Fruit fly (Drosophila melanogaster) whole organism, embryonic: ENCODE data around the gene AnxB9.

Experiments used
- ATbp ChIP-seq: fragments of 200-800 bp; sonication (Bioruptor generic); optimal IDR thresholded peaks from 2 replicates; lab custom pipeline; 2017; ENCODE audit warnings: missing biosample characterization, mild to moderate bottlenecking, missing genetic modification characterization, missing genetic modification reagents
- Blimp-1 ChIP-seq: fragments of 200-800 bp; sonication (Bioruptor generic); optimal IDR thresholded peaks from 3 replicates; lab custom pipeline; 2018; ENCODE audit warnings: missing biosample characterization, missing genetic modification characterization, mild to moderate bottlenecking, moderate library complexity, missing genetic modification reagents
- CG10366 ChIP-seq: fragments of 200-800 bp; sonication (Bioruptor generic); IDR thresholded peaks from 2 replicates; pipeline ENCODE4 v1.3.6; 2022; ENCODE audit warnings: missing biosample characterization, missing genetic modification characterization
- CG11560 ChIP-seq: fragments of 200-800 bp; sonication (Bioruptor generic); IDR thresholded peaks from 3 replicates; pipeline ENCODE4 v1.3.6; 2022; ENCODE audit warnings: missing biosample characterization, missing genetic modification characterization
- CG17568 ChIP-seq: fragments of 200-800 bp; sonication (Bioruptor generic); optimal IDR thresholded peaks from 2 replicates; lab custom pipeline; 2018; ENCODE audit warnings: missing biosample characterization, mild to moderate bottlenecking, missing genetic modification characterization, moderate library complexity
- CG18262 ChIP-seq: fragments of 200-800 bp; optimal IDR thresholded peaks from 3 replicates; lab custom pipeline; 2019; ENCODE audit warnings: missing biosample characterization, mild to moderate bottlenecking, missing genetic modification characterization, moderate library complexity
- CG18599 ChIP-seq: fragments of 200-800 bp; sonication (Bioruptor generic); optimal IDR thresholded peaks from 3 replicates; lab custom pipeline; 2017; ENCODE audit warnings: missing biosample characterization, missing genetic modification characterization, mild to moderate bottlenecking, moderate library complexity, missing genetic modification reagents
- CG31224 ChIP-seq: fragments of 200-800 bp; sonication (Bioruptor generic); IDR thresholded peaks from 2 replicates; pipeline ENCODE4 v1.3.6; 2022; ENCODE audit warnings: missing biosample characterization, missing genetic modification characterization
- CG3995 ChIP-seq: fragments of 200-800 bp; sonication (Bioruptor generic); optimal IDR thresholded peaks from 3 replicates; lab custom pipeline; 2016; ENCODE audit warnings: missing biosample characterization, missing genetic modification characterization
- CG4282 ChIP-seq: fragments of 200-800 bp; sonication (Bioruptor generic); optimal IDR thresholded peaks from 2 replicates; lab custom pipeline; 2016; ENCODE audit warnings: missing biosample characterization, missing genetic modification characterization
- CG4328 ChIP-seq: fragments of 200-800 bp; sonication (Bioruptor generic); optimal IDR thresholded peaks from 3 replicates; lab custom pipeline; 2017; ENCODE audit warnings: missing biosample characterization, missing genetic modification reagents, missing genetic modification characterization
- CG4730 ChIP-seq: fragments of 200-800 bp; sonication (Bioruptor generic); IDR thresholded peaks from 2 replicates; pipeline ENCODE4 v1.3.6; 2022; ENCODE audit warnings: missing biosample characterization, missing genetic modification characterization
- CG5245 ChIP-seq: fragments of 200-800 bp; sonication (Bioruptor generic); optimal IDR thresholded peaks from 3 replicates; lab custom pipeline; 2016; ENCODE audit warnings: missing biosample characterization, missing genetic modification characterization
- CG6854 ChIP-seq: fragments of 200-800 bp; sonication (Bioruptor generic); optimal IDR thresholded peaks from 3 replicates; lab custom pipeline; 2017; ENCODE audit warnings: missing biosample characterization, mild to moderate bottlenecking, missing genetic modification characterization
- Elba2 ChIP-seq: fragments of 200-800 bp; sonication (Bioruptor generic); optimal IDR thresholded peaks from 3 replicates; lab custom pipeline; 2016; ENCODE audit warnings: missing biosample characterization, missing genetic modification characterization
- Ets65A ChIP-seq: fragments of 200-800 bp; sonication (Bioruptor generic); peaks from one replicate; lab custom pipeline; 2016; ENCODE audit warnings: missing biosample characterization, missing genetic modification characterization
- GATAe ChIP-seq: fragments of 200-800 bp; sonication (Bioruptor generic); conservative IDR thresholded peaks from 2 replicates; pipeline ENCODE4 v1.3.6; 2022; ENCODE audit warnings: missing biosample characterization, missing genetic modification characterization
- HHEX ChIP-seq: fragments of 200-800 bp; sonication (Bioruptor generic); optimal IDR thresholded peaks from 3 replicates; lab custom pipeline; 2017; ENCODE audit warnings: missing biosample characterization, mild to moderate bottlenecking, missing genetic modification characterization, missing genetic modification reagents
- HLH3B ChIP-seq: fragments of 200-800 bp; sonication (Bioruptor generic); IDR thresholded peaks from 2 replicates; pipeline ENCODE4 v1.3.6; 2022; ENCODE audit warnings: missing biosample characterization, missing genetic modification characterization
- Hey ChIP-seq: fragments of 200-800 bp; sonication (Bioruptor generic); optimal IDR thresholded peaks from 3 replicates; lab custom pipeline; 2018; ENCODE audit warnings: missing biosample characterization, mild to moderate bottlenecking, missing genetic modification characterization
- Hsf ChIP-seq: fragments of 200-800 bp; sonication (Bioruptor generic); optimal IDR thresholded peaks from 3 replicates; lab custom pipeline; 2016; ENCODE audit warnings: missing biosample characterization, missing genetic modification characterization
- PHDP ChIP-seq: fragments of 200-800 bp; sonication (Bioruptor generic); optimal IDR thresholded peaks from 3 replicates; lab custom pipeline; 2018; ENCODE audit warnings: missing biosample characterization, mild to moderate bottlenecking, missing genetic modification characterization, moderate library complexity
- Rx ChIP-seq: fragments of 200-800 bp; sonication (Bioruptor generic); IDR thresholded peaks from 2 replicates; pipeline ENCODE4 v1.3.6; 2022; ENCODE audit warnings: missing biosample characterization, missing genetic modification characterization
- Side ChIP-seq: fragments of 200-800 bp; sonication (Bioruptor generic); optimal IDR thresholded peaks from 2 replicates; lab custom pipeline; 2016; ENCODE audit warnings: missing biosample characterization, missing genetic modification characterization
- Six4 ChIP-seq: fragments of 200-800 bp; sonication (Bioruptor generic); optimal IDR thresholded peaks from 2 replicates; lab custom pipeline; 2016; ENCODE audit warnings: missing biosample characterization, missing genetic modification characterization
- Xrp1 ChIP-seq: fragments of 200-800 bp; sonication (Bioruptor generic); IDR thresholded peaks from 2 replicates; pipeline ENCODE4 v1.3.6; 2022; ENCODE audit warnings: missing biosample characterization, missing genetic modification characterization
- ato ChIP-seq: fragments of 200-800 bp; sonication (Bioruptor generic); IDR thresholded peaks from 2 replicates; pipeline ENCODE4 v1.3.6; 2022; ENCODE audit warnings: missing biosample characterization, missing genetic modification characterization; ENCODE audit not compliant: partially characterized antibody
- cwo ChIP-seq: fragments of 200-800 bp; sonication (Bioruptor generic); optimal IDR thresholded peaks from 3 replicates; lab custom pipeline; 2017; ENCODE audit warnings: missing biosample characterization, missing genetic modification characterization, mild to moderate bottlenecking, moderate library complexity, missing genetic modification reagents
- exex ChIP-seq: fragments of 200-800 bp; sonication (Bioruptor generic); optimal IDR thresholded peaks from 4 replicates; lab custom pipeline; 2018; ENCODE audit warnings: missing biosample characterization, mild to moderate bottlenecking, missing genetic modification characterization, moderate library complexity
- fd102C ChIP-seq: fragments of 200-800 bp; sonication (Bioruptor generic); optimal IDR thresholded peaks from 2 replicates; lab custom pipeline; 2018; ENCODE audit warnings: missing biosample characterization, mild to moderate bottlenecking, missing genetic modification characterization, moderate library complexity
- lab ChIP-seq: fragments of 200-800 bp; sonication (Bioruptor generic); optimal IDR thresholded peaks from 3 replicates; lab custom pipeline; 2017; ENCODE audit warnings: missing biosample characterization, missing genetic modification characterization, mild to moderate bottlenecking, moderate library complexity, missing genetic modification reagents
- pan ChIP-seq, 4 experiments: fragments of >200 bp in 3 of 4; fragments of 200-800 bp in 1 of 4; sonication (Bioruptor generic) in 1 of 4; optimal IDR thresholded peaks in 3 of 4; IDR thresholded peaks in 1 of 4; 2 replicates each; pipeline versions ENCODE4 v1.3.6 to Lab custom; 2017 to 2022; ENCODE audit warnings: missing biosample characterization in 2 of 4, missing genetic modification characterization in 2 of 4, mixed read lengths in 1 of 4
- scrt ChIP-seq: fragments of 200-800 bp; sonication (Bioruptor generic); optimal IDR thresholded peaks from 2 replicates; lab custom pipeline; 2018; ENCODE audit warnings: missing biosample characterization, mild to moderate bottlenecking, missing genetic modification characterization, moderate library complexity
- sd ChIP-seq: fragments of 200-800 bp; sonication (Bioruptor generic); optimal IDR thresholded peaks from 3 replicates; lab custom pipeline; 2018; ENCODE audit warnings: missing biosample characterization, mild to moderate bottlenecking, missing genetic modification characterization, moderate library complexity
- sens-2 ChIP-seq: fragments of 200-800 bp; sonication (Bioruptor generic); IDR thresholded peaks from 2 replicates; pipeline ENCODE4 v1.3.6; 2022; ENCODE audit warnings: missing biosample characterization, missing genetic modification characterization
- shn ChIP-seq: fragments of 200-800 bp; sonication (Bioruptor generic); optimal IDR thresholded peaks from 3 replicates; lab custom pipeline; 2016; ENCODE audit warnings: missing biosample characterization, missing genetic modification characterization
- ssp ChIP-seq: fragments of 200-800 bp; sonication (Bioruptor generic); IDR thresholded peaks from 2 replicates; pipeline ENCODE4 v1.3.6; 2022; ENCODE audit warnings: missing biosample characterization, missing genetic modification characterization
- sug ChIP-seq: fragments of 200-800 bp; optimal IDR thresholded peaks from 2 replicates; lab custom pipeline; 2019; ENCODE audit warnings: missing biosample characterization, mild to moderate bottlenecking, missing genetic modification characterization, moderate library complexity
- toy ChIP-seq: fragments of 200-800 bp; sonication (Bioruptor generic); IDR thresholded peaks from 2 replicates; pipeline ENCODE4 v1.3.6; 2022; ENCODE audit warnings: missing biosample characterization, missing genetic modification characterization
- unc-4 ChIP-seq: fragments of 200-800 bp; sonication (Bioruptor generic); IDR thresholded peaks from 2 replicates; pipeline ENCODE4 v1.3.6; 2022; ENCODE audit warnings: missing biosample characterization, missing genetic modification characterization; ENCODE audit not compliant: partially characterized antibody
- vnd ChIP-seq: fragments of 200-800 bp; sonication (Bioruptor generic); IDR thresholded peaks from 3 replicates; pipeline ENCODE4 v1.3.6; 2022; ENCODE audit warnings: missing biosample characterization, missing genetic modification characterization; ENCODE audit not compliant: partially characterized antibody
- zen2 ChIP-seq: fragments of 200-800 bp; sonication (Bioruptor generic); IDR thresholded peaks from 3 replicates; pipeline ENCODE4 v1.3.6; 2022; ENCODE audit warnings: missing biosample characterization, missing genetic modification characterization; ENCODE audit not compliant: partially characterized antibody

Gene AnxB9

dm6 chr3R:21078211-21078610 is 13.2 kb downstream of the AnxB9 start (continued):
- TF ChIP-seq Xrp1: no peak
- no peak for TF ChIP-seq fd102C (GFP tag; lab: Kevin White, UChicago)
- no peak for TF ChIP-seq Rx (GFP tag; lab: Robert Waterston, UW)
- no peak for TF ChIP-seq CG4328 (GFP tag; lab: Kevin White, UChicago)
- TF ChIP-seq Six4 (GFP tag; lab: Kevin White, UChicago): no peak
- TF ChIP-seq vnd (GFP tag; lab: Robert Waterston, UW): peak; percentile 55; the same call in 2 of the 3 replicates
- peak; percentile 67 for TF ChIP-seq Hey
- peak; percentile 11 for TF ChIP-seq lab
- no peak for TF ChIP-seq PHDP (tag; lab: Kevin White, UChicago)
- TF ChIP-seq CG4730: no peak
- peak; percentile 100 for TF ChIP-seq exex (tag; lab: Kevin White, UChicago)
- TF ChIP-seq CG11560: no peak
- no peak for TF ChIP-seq Elba2
- no peak for TF ChIP-seq HLH3B
- no peak for TF ChIP-seq CG3995 (GFP tag; lab: Kevin White, UChicago)
- peak; percentile 11 for TF ChIP-seq cwo (GFP tag; lab: Kevin White, UChicago)
- TF ChIP-seq Blimp-1 (GFP tag; lab: Kevin White, UChicago): no peak
- no peak for TF ChIP-seq toy (GFP tag; lab: Robert Waterston, UW)
- no peak for TF ChIP-seq scrt (GFP tag; lab: Kevin White, UChicago)
- TF ChIP-seq CG6854 (GFP tag; lab: Kevin White, UChicago): no peak
- no peak for TF ChIP-seq pan (optimal IDR thresholded peaks at IDR 0.05; lab: Kevin White, UChicago)
- TF ChIP-seq pan (GFP tag; optimal IDR thresholded peaks at IDR 0.05 in 1 of 2, IDR thresholded peaks at IDR 0.05 in 1 of 2): no peak
- TF ChIP-seq sd (tag; lab: Kevin White, UChicago): peak; percentile 92
- TF ChIP-seq zen2 (GFP tag; lab: Robert Waterston, UW): no peak
- peak; percentile 40; the same call in 1 of the 2 replicates for TF ChIP-seq GATAe
- TF ChIP-seq HHEX (GFP tag; lab: Kevin White, UChicago): no peak
- TF ChIP-seq Ets65A (GFP tag; lab: Kevin White, UChicago): no peak
- TF ChIP-seq CG5245 (GFP tag; lab: Kevin White, UChicago): no peak
- TF ChIP-seq CG18599 (GFP tag; lab: Kevin White, UChicago): peak; percentile 11
- TF ChIP-seq CG31224: no peak
- TF ChIP-seq unc-4 (GFP tag; lab: Robert Waterston, UW): no peak
- TF ChIP-seq ATbp (GFP tag; lab: Kevin White, UChicago): no peak
- TF ChIP-seq CG4282 (GFP tag; lab: Kevin White, UChicago): no peak
- TF ChIP-seq ato (GFP tag; lab: Robert Waterston, UW): no peak
- no peak for TF ChIP-seq CG10366 (GFP tag; lab: Robert Waterston, UW)
- TF ChIP-seq Hsf: no peak
- no peak for TF ChIP-seq Side (GFP tag; lab: Kevin White, UChicago)
- TF ChIP-seq shn (GFP tag; lab: Kevin White, UChicago): no peak
- no peak for TF ChIP-seq CG18262
- peak; percentile 81 for TF ChIP-seq sug
- TF ChIP-seq ssp (GFP tag; lab: Robert Waterston, UW): no peak
- TF ChIP-seq CG17568 (GFP tag; lab: Kevin White, UChicago): no peak
- TF ChIP-seq sens-2 (GFP tag; lab: Robert Waterston, UW): no peak
